Worm (Caenorhabditis elegans): ENCODE results near the gene srt-18.
A peak's percentile ranks its signal among the peaks of the same experiment; 100 is the strongest.

DNA sequence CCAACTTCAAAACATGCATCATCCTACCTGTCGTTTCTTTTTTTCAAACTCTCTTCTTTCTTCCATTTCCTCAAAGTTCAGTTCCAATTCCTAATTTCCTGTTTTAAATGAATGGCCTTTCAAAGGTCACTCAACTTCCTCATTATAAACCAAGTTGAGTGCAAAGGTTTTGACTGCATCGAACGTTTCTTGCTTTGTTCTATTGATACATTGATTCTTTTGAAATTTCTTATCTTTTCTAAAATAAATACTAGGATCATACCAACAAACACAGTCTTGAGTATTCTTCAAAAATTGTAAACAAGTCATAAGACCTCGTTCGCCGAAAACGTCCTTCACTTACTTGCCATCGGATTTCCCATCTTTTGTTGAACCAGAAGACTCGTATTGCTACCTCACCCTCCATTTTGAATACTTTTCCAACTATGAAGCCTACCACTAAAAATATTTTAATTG lies 25.2 kb downstream of the srt-18 start, which contains the start of gene F59E11.7:
- TF ChIP-seq lin-14 (GFP tag; optimal IDR thresholded peaks at IDR 0.05) (peak; percentile 52), pag-3 (tag; optimal IDR thresholded peaks at IDR 0.05; ENCODE audit: borderline replicate concordance, insufficient read depth) (no peak), efl-1 (optimal IDR thresholded peaks at IDR 0.05) (no peak), efl-1 (GFP tag; optimal IDR thresholded peaks at IDR 0.05 in 1 of 2) (peak in 1 of 2 experiments; percentile 71), snpc-4 (tag; optimal IDR thresholded peaks at IDR 0.05) (no peak), lin-13 (GFP tag; optimal IDR thresholded peaks at IDR 0.05) (no peak), pqm-1 (tag; optimal IDR thresholded peaks at IDR 0.05) (no peak), ama-1 (optimal IDR thresholded peaks at IDR 0.05) (no peak), fos-1 (tag; optimal IDR thresholded peaks at IDR 0.05) (no peak), ceh-82 (tag; optimal IDR thresholded peaks at IDR 0.05) (no peak), sox-4 (tag; optimal IDR thresholded peaks at IDR 0.05) (no peak), lin-39 (tag; optimal IDR thresholded peaks at IDR 0.05) (no peak), fkh-10 (GFP tag; optimal IDR thresholded peaks at IDR 0.05) (no peak), mdl-1 (tag; optimal IDR thresholded peaks at IDR 0.05) (no peak), ztf-11 (tag; optimal IDR thresholded peaks at IDR 0.05) (no peak)
